Worm (Caenorhabditis elegans) whole organism, L1 larva: ENCODE results near the gene C06H2.7.

Source experiments
- aha-1 ChIP-seq: fragments of 150-350 bp; optimal IDR thresholded peaks from 2 replicates; lab custom pipeline; 2014; ENCODE audit warnings: missing biosample characterization, missing genetic modification characterization
- efl-1 ChIP-seq, 4 experiments: fragments of 150-350 bp; optimal IDR thresholded peaks in 3 of 4; peaks in 1 of 4; 1 replicate in 1 of 4; 2 replicates in 3 of 4; lab custom pipeline; 2014; ENCODE audit warnings: missing biosample characterization in 2 of 4, missing genetic modification characterization in 2 of 4, missing genetic modification reagents in 2 of 4
- egl-27 ChIP-seq, 2 experiments: fragments of 150-350 bp in 1 of 2; sonication (generic microtip); optimal IDR thresholded peaks; 3 replicates each; lab custom pipeline; 2017 to 2018; ENCODE audit warnings: missing biosample characterization in 2 of 2, missing genetic modification characterization in 2 of 2, missing genetic modification reagents in 2 of 2
- jun-1 ChIP-seq: fragments of 150-350 bp; optimal IDR thresholded peaks from 2 replicates; lab custom pipeline; 2014; ENCODE audit warnings: missing biosample characterization, missing genetic modification reagents, missing genetic modification characterization
- lir-3 ChIP-seq: sonication (generic microtip); optimal IDR thresholded peaks from 2 replicates; lab custom pipeline; 2016; ENCODE audit warnings: mild to moderate bottlenecking, missing genetic modification characterization, moderate library complexity, missing compliant biosample characterization; ENCODE audit not compliant: poor library complexity
- mef-2 ChIP-seq: fragments of 150-350 bp; optimal IDR thresholded peaks from 2 replicates; lab custom pipeline; 2014; ENCODE audit warnings: missing biosample characterization, missing genetic modification characterization
- vab-15 ChIP-seq: sonication (generic microtip); optimal IDR thresholded peaks from 2 replicates; lab custom pipeline; 2017; ENCODE audit warnings: missing genotype, mild to moderate bottlenecking, missing genetic modification characterization, missing compliant biosample characterization
- ztf-4 ChIP-seq: fragments of 150-350 bp; optimal IDR thresholded peaks from 2 replicates; lab custom pipeline; 2014; ENCODE audit warnings: missing biosample characterization, missing genetic modification characterization

ce11 chrV:11133516-11133915, 11.1 kb downstream of the C06H2.7 start:
- TF ChIP-seq lir-3 (tag; lab: Kevin White, UChicago) (no peak), vab-15 (tag; lab: Kevin White, UChicago) (no peak), ztf-4 (tag; lab: Kevin White, UChicago) (no peak), egl-27 (tag; optimal IDR thresholded peaks at IDR 0.05; lab: Kevin White, UChicago) (no peak), mef-2 (tag; lab: Kevin White, UChicago) (no peak), efl-1 (optimal IDR thresholded peaks at IDR 0.05; lab: Kevin White, UChicago) (no peak), efl-1 (GFP tag; optimal IDR thresholded peaks at IDR 0.05 in 1 of 2; lab: Kevin White, UChicago) (no peak), aha-1 (no peak), jun-1 (tag; lab: Kevin White, UChicago) (no peak)
